Fruit fly (Drosophila melanogaster) whole organism, wandering third instar larva: Measurements from ENCODE around the gene CG14877.
A peak's percentile ranks its signal among the peaks of the same experiment; 100 is the strongest.

Experiments used
- Abd-B ChIP-seq: fragments of >200 bp; optimal IDR thresholded peaks from 2 replicates; lab custom pipeline; 2017; ENCODE audit warnings: missing biosample characterization, missing genetic modification characterization
- CrebA ChIP-seq: fragments of 200-800 bp; sonication (Bioruptor generic); optimal IDR thresholded peaks from 2 replicates; lab custom pipeline; 2016; ENCODE audit warnings: missing biosample characterization, mild to moderate bottlenecking, missing genetic modification characterization, borderline replicate concordance
- Dfd ChIP-seq: fragments of >200 bp; optimal IDR thresholded peaks from 2 replicates; lab custom pipeline; 2017; ENCODE audit warnings: missing biosample characterization, missing genetic modification characterization
- Hr83 ChIP-seq: fragments of 200-300 bp; sonication (Bioruptor generic); optimal IDR thresholded peaks from 2 replicates; lab custom pipeline; 2016; ENCODE audit warnings: missing biosample characterization, mild to moderate bottlenecking, missing genetic modification characterization, moderate library complexity; ENCODE audit not compliant: poor library complexity, severe bottlenecking
- Myc ChIP-seq: fragments of >200 bp; optimal IDR thresholded peaks from 2 replicates; lab custom pipeline; 2017
- N ChIP-seq: fragments of >200 bp; optimal IDR thresholded peaks from 2 replicates; lab custom pipeline; 2018; ENCODE audit warnings: missing biosample characterization, missing external identifiers, missing genetic modification characterization
- Rel ChIP-seq, 2 experiments: fragments of 200-800 bp; sonication (Bioruptor generic) in 1 of 2; optimal IDR thresholded peaks; 2 replicates in 1 of 2; 3 replicates in 1 of 2; lab custom pipeline; 2016 to 2019; ENCODE audit warnings: mild to moderate bottlenecking in 2 of 2, missing biosample characterization in 2 of 2, missing genetic modification characterization in 2 of 2, moderate library complexity in 1 of 2
- Sp1 ChIP-seq: fragments of 200-800 bp; sonication (Bioruptor generic); optimal IDR thresholded peaks from 3 replicates; lab custom pipeline; 2019; ENCODE audit warnings: missing biosample characterization, mild to moderate bottlenecking, missing genetic modification characterization, moderate library complexity
- dsf ChIP-seq: sonication (Bioruptor generic); optimal IDR thresholded peaks from 2 replicates; lab custom pipeline; 2016; ENCODE audit warnings: missing biosample characterization, missing genetic modification characterization, borderline replicate concordance
- psq ChIP-seq: fragments of 200-800 bp; sonication (Bioruptor generic); optimal IDR thresholded peaks from 3 replicates; lab custom pipeline; 2017; ENCODE audit warnings: missing biosample characterization, mild to moderate bottlenecking, missing genetic modification characterization, moderate library complexity
- sv ChIP-seq: fragments of 200-800 bp; sonication (Bioruptor generic); optimal IDR thresholded peaks from 3 replicates; lab custom pipeline; 2016; ENCODE audit warnings: missing biosample characterization, missing genetic modification characterization

dm6 chr3R:15899650-15900049, 3.8 kb upstream of the CG14877 start:
- TF ChIP-seq Dfd (no peak), Hr83 (no peak), Myc (no peak), psq (GFP tag; lab: Kevin White, UChicago) (peak; percentile 27), sv (GFP tag; lab: Kevin White, UChicago) (no peak), dsf (no peak), Abd-B (GFP tag; lab: Kevin White, UChicago) (no peak), N (GFP tag; lab: Kevin White, UChicago) (no peak), CrebA (GFP tag; lab: Kevin White, UChicago) (no peak), Sp1 (GFP tag; lab: Kevin White, UChicago) (peak; percentile 44), Rel (GFP tag; optimal IDR thresholded peaks at IDR 0.05; lab: Kevin White, UChicago) (no peak), Rel (tag; optimal IDR thresholded peaks at IDR 0.05; lab: Kevin White, UChicago) (no peak)
